Fruit fly (Drosophila melanogaster): ENCODE results near the gene CG10154.

The CG10154 gene

DNA sequence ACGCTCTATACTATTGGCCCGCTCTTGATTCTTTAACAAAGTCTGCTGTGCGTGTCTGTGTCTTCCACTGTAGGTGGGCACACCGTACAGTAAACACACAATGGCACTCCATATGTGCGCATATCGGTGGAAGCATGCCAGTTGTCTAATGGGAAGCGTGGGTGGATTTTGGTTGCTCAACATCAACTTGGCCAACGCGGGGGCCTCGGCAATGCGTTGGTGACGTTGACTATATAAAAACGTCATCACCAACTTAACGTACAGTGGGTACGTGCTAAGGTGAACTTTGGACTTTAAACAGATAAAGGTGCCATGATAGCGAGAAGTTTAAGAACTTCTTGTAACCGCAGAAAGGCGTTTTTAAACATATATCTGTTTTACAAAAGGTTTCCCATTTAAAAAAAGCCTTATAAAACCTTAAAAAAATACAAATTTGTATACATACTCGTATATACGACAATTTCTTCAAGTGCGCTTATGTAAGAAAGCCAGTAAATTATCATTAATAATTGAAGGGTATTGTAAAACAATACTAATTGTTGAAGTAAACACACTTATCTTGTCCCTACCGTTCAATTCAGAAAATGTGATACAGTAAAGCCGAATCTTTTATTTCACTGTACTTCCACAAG is 42.8 kb upstream of the CG10154 start (continued):
- TF ChIP-seq CG10654 (GFP tag; optimal IDR thresholded peaks at IDR 0.05) = peak; percentile 46
- TF ChIP-seq CG14050 (GFP tag; IDR thresholded peaks at IDR 0.05) = no peak
- no peak for TF ChIP-seq sens-2 (GFP tag; IDR thresholded peaks at IDR 0.05)
- peak; percentile 55 for TF ChIP-seq CG6765 (GFP tag; optimal IDR thresholded peaks at IDR 0.05)
- TF ChIP-seq nmo (GFP tag; optimal IDR thresholded peaks at IDR 0.05) = peak; percentile 43
- no peak for TF ChIP-seq MBD-R2 (GFP tag; IDR thresholded peaks at IDR 0.05)
- no peak for TF ChIP-seq Dad (GFP tag; optimal IDR thresholded peaks at IDR 0.05)
- TF ChIP-seq da (GFP tag; optimal IDR thresholded peaks at IDR 0.05) = no peak
- TF ChIP-seq abd-A (tag; optimal IDR thresholded peaks at IDR 0.05) = peak; percentile 19
- TF ChIP-seq br (optimal IDR thresholded peaks at IDR 0.05) = no peak
- TF ChIP-seq NC2β (GFP tag; optimal IDR thresholded peaks at IDR 0.05) = no peak
- peak; percentile 39; the same call in 1 of the 2 replicates for TF ChIP-seq CG9932 (GFP tag; IDR thresholded peaks at IDR 0.05)
- no peak for TF ChIP-seq CG14860 (GFP tag; IDR thresholded peaks at IDR 0.05; ENCODE audit: partially characterized antibody)
- no peak for TF ChIP-seq CG8290 (GFP tag; optimal IDR thresholded peaks at IDR 0.05)
- TF ChIP-seq CG8290 (tag; optimal IDR thresholded peaks at IDR 0.05) = peak in 1 of 2 experiments; percentile 42
- TF ChIP-seq CG1603 (tag; optimal IDR thresholded peaks at IDR 0.05) = no peak
- peak; percentile 38 for TF ChIP-seq Hsf (GFP tag; optimal IDR thresholded peaks at IDR 0.05)
- no peak for TF ChIP-seq Elba2 (GFP tag; optimal IDR thresholded peaks at IDR 0.05)
- TF ChIP-seq fd3F (GFP tag; optimal IDR thresholded peaks at IDR 0.05) = peak; percentile 35
- no peak for TF ChIP-seq CG12236 (GFP tag; optimal IDR thresholded peaks at IDR 0.05)
- no peak for TF ChIP-seq Adf1 (GFP tag; IDR thresholded peaks at IDR 0.05)
- TF ChIP-seq CG17829 (tag; optimal IDR thresholded peaks at IDR 0.05) = no peak
- TF ChIP-seq CG17912 (GFP tag; optimal IDR thresholded peaks at IDR 0.05) = no peak
- TF ChIP-seq Ravus (GFP tag; IDR thresholded peaks at IDR 0.05) = no peak
- peak; percentile 33 for TF ChIP-seq CG17385 (GFP tag; optimal IDR thresholded peaks at IDR 0.05)
- no peak for TF ChIP-seq zen2 (GFP tag; IDR thresholded peaks at IDR 0.05; ENCODE audit: partially characterized antibody)
- peak; percentile 58 for TF ChIP-seq bcd (GFP tag; optimal IDR thresholded peaks at IDR 0.05)
- no peak; the same call in 2 of the 3 replicates for TF ChIP-seq ci (GFP tag; IDR thresholded peaks at IDR 0.05)
- TF ChIP-seq lov (optimal IDR thresholded peaks at IDR 0.05) = no peak
- TF ChIP-seq lov (GFP tag; IDR thresholded peaks at IDR 0.05) = no peak
- no peak for TF ChIP-seq CG2202 (tag; optimal IDR thresholded peaks at IDR 0.05)
- TF ChIP-seq amos (GFP tag; IDR thresholded peaks at IDR 0.05; ENCODE audit: partially characterized antibody) = no peak
- no peak for TF ChIP-seq Hmx (GFP tag; optimal IDR thresholded peaks at IDR 0.05)
- TF ChIP-seq z (GFP tag; IDR thresholded peaks at IDR 0.05) = no peak
- no peak for TF ChIP-seq Sin3A (optimal IDR thresholded peaks at IDR 0.05)
- no peak for TF ChIP-seq sima (GFP tag; optimal IDR thresholded peaks at IDR 0.05)
- no peak for TF ChIP-seq Eip74EF (GFP tag; optimal IDR thresholded peaks at IDR 0.05)
- TF ChIP-seq CG14965 (GFP tag; optimal IDR thresholded peaks at IDR 0.05; ENCODE audit: borderline replicate concordance) = no peak
- TF ChIP-seq Gug (GFP tag; IDR thresholded peaks at IDR 0.05) = peak; percentile 19; the same call in 1 of the 4 replicates
- no peak for TF ChIP-seq cg (GFP tag; optimal IDR thresholded peaks at IDR 0.05)
- TF ChIP-seq Meics (GFP tag; optimal IDR thresholded peaks at IDR 0.05) = peak; percentile 81
- TF ChIP-seq Lpt (GFP tag; optimal IDR thresholded peaks at IDR 0.05) = no peak
- TF ChIP-seq CG12071 (GFP tag; optimal IDR thresholded peaks at IDR 0.05) = no peak
- TF ChIP-seq CG18011 (GFP tag; optimal IDR thresholded peaks at IDR 0.05) = peak; percentile 44
- no peak for TF ChIP-seq CG13287 (GFP tag; IDR thresholded peaks at IDR 0.05; ENCODE audit: partially characterized antibody)
- TF ChIP-seq CG12942 (GFP tag; optimal IDR thresholded peaks at IDR 0.05) = no peak
- no peak for TF ChIP-seq CG11456 (GFP tag; IDR thresholded peaks at IDR 0.05)
- TF ChIP-seq CG31224 (GFP tag; IDR thresholded peaks at IDR 0.05) = 0 out of 2 replicates have a peak, but pooled peaks have one; percentile 41
- no peak for TF ChIP-seq toy (GFP tag; IDR thresholded peaks at IDR 0.05)
- peak; percentile 51 for TF ChIP-seq mam (GFP tag; optimal IDR thresholded peaks at IDR 0.05)
- no peak for TF ChIP-seq pzg (GFP tag; optimal IDR thresholded peaks at IDR 0.05)
- no peak for TF ChIP-seq peb (GFP tag; IDR thresholded peaks at IDR 0.05)
